Fruit fly (Drosophila melanogaster) whole organism: ENCODE measurements around the gene Inx3.

Experiments used
- CG8478 ChIP-seq: fragments of >200 bp; optimal IDR thresholded peaks from 2 replicates; lab custom pipeline; 2018; ENCODE audit warnings: inconsistent platforms
- Dll ChIP-seq: fragments of >200 bp; optimal IDR thresholded peaks from 2 replicates; lab custom pipeline; 2017
- EcR ChIP-seq, 2 experiments: fragments of >200 bp; optimal IDR thresholded peaks; 2 replicates each; lab custom pipeline; 2017; ENCODE audit warnings: missing biosample characterization in 2 of 2, missing genetic modification characterization in 2 of 2, missing genetic modification reagents in 2 of 2
- pan ChIP-seq: fragments of >200 bp; optimal IDR thresholded peaks from 2 replicates; lab custom pipeline; 2017
- psq ChIP-seq: fragments of >200 bp; optimal IDR thresholded peaks from 2 replicates; lab custom pipeline; 2017
- usp ChIP-seq: fragments of >200 bp; optimal IDR thresholded peaks from 2 replicates; lab custom pipeline; 2017; ENCODE audit warnings: missing biosample characterization, missing genetic modification characterization, mixed read lengths

Gene Inx3

dm6 chr3R:28859058-28859526 is at the start of gene Inx3:
TSS of gene Inx3 (minus strand) at chr3R:28859497.
- TF ChIP-seq Dll (lab: Kevin White, UChicago) = peak; percentile 81
- no peak for TF ChIP-seq psq (lab: Kevin White, UChicago)

- TF ChIP-seq usp (GFP tag; lab: Kevin White, UChicago) (no peak), psq (lab: Kevin White, UChicago) (no peak), pan (no peak), CG8478 (no peak), EcR (GFP tag; optimal IDR thresholded peaks at IDR 0.05; lab: Kevin White, UChicago) (no peak)
Observed at dm6 chr3R:28904816-28905435, 45.6 kb upstream of the Inx3 start.

dm6 chr3R:28904174-28904573 is 44.9 kb upstream of the Inx3 start:
- TF ChIP-seq CG8478 (no peak), pan (no peak), EcR (GFP tag; optimal IDR thresholded peaks at IDR 0.05; lab: Kevin White, UChicago) (no peak), Dll (lab: Kevin White, UChicago) (no peak), psq (lab: Kevin White, UChicago) (no peak), usp (GFP tag; lab: Kevin White, UChicago) (no peak)

- TF ChIP-seq usp (GFP tag; lab: Kevin White, UChicago) (no peak), EcR (GFP tag; optimal IDR thresholded peaks at IDR 0.05; lab: Kevin White, UChicago) (no peak), pan (no peak), CG8478 (no peak), psq (lab: Kevin White, UChicago) (no peak), Dll (lab: Kevin White, UChicago) (no peak)
Observed at dm6 chr3R:28903392-28903791, 44.1 kb upstream of the Inx3 start.

- TF ChIP-seq usp (GFP tag; lab: Kevin White, UChicago) (no peak), EcR (GFP tag; optimal IDR thresholded peaks at IDR 0.05; lab: Kevin White, UChicago) (no peak), psq (lab: Kevin White, UChicago) (no peak), Dll (lab: Kevin White, UChicago) (no peak)
Observed at dm6 chr3R:28901468-28902163, 42.3 kb upstream of the Inx3 start.

dm6 chr3R:28898921-28899545 is 39.7 kb upstream of the Inx3 start:
- TF ChIP-seq psq (lab: Kevin White, UChicago) = no peak
- TF ChIP-seq usp (GFP tag; lab: Kevin White, UChicago) = no peak
- TF ChIP-seq Dll (lab: Kevin White, UChicago) = no peak
- TF ChIP-seq pan = peak; percentile 20
- TF ChIP-seq EcR (GFP tag; optimal IDR thresholded peaks at IDR 0.05; lab: Kevin White, UChicago) = no peak

dm6 chr3R:28897891-28898290 is 38.6 kb upstream of the Inx3 start:
- TF ChIP-seq psq (lab: Kevin White, UChicago) (no peak), pan (no peak), Dll (lab: Kevin White, UChicago) (no peak)

dm6 chr3R:28895014-28895413 is 35.7 kb upstream of the Inx3 start:
- TF ChIP-seq EcR (GFP tag; optimal IDR thresholded peaks at IDR 0.05; lab: Kevin White, UChicago) = no peak
- TF ChIP-seq psq (lab: Kevin White, UChicago) = no peak

dm6 chr3R:28891513-28892097 is 32.3 kb upstream of the Inx3 start:
- no peak for TF ChIP-seq psq (lab: Kevin White, UChicago)

- TF ChIP-seq CG8478 (peak; percentile 71), Dll (lab: Kevin White, UChicago) (no peak), EcR (GFP tag; optimal IDR thresholded peaks at IDR 0.05; lab: Kevin White, UChicago) (no peak)
Observed at dm6 chr3R:28889427-28889736, 30.1 kb upstream of the Inx3 start.

dm6 chr3R:28888561-28889426 is 29.5 kb upstream of the Inx3 start:
- no peak for TF ChIP-seq psq (lab: Kevin White, UChicago)
- no peak for TF ChIP-seq pan
- no peak for TF ChIP-seq CG8478
- TF ChIP-seq EcR (GFP tag; optimal IDR thresholded peaks at IDR 0.05; lab: Kevin White, UChicago) = peak in 1 of 2 experiments; percentile 88
- no peak for TF ChIP-seq Dll (lab: Kevin White, UChicago)
- no peak for TF ChIP-seq usp (GFP tag; lab: Kevin White, UChicago)
